Fruit fly (Drosophila melanogaster) whole organism, embryonic: ENCODE data around the gene CG14625.

Source experiments
- Adf1 ChIP-seq: fragments of 200-800 bp; sonication (Bioruptor generic); IDR thresholded peaks from 2 replicates; pipeline ENCODE4 v1.3.6; 2022; ENCODE audit warnings: missing biosample characterization, missing genetic modification characterization
- CG10274 ChIP-seq: fragments of 200-800 bp; sonication (Bioruptor generic); optimal IDR thresholded peaks from 3 replicates; lab custom pipeline; 2017; ENCODE audit warnings: missing biosample characterization, mild to moderate bottlenecking, missing genetic modification characterization
- CG10543 ChIP-seq: fragments of 200-800 bp; sonication (Bioruptor generic); optimal IDR thresholded peaks from 3 replicates; lab custom pipeline; 2017; ENCODE audit warnings: missing biosample characterization, mild to moderate bottlenecking, missing genetic modification characterization, moderate library complexity
- CG10565 ChIP-seq: fragments of 200-800 bp; sonication (Bioruptor generic); optimal IDR thresholded peaks from 3 replicates; lab custom pipeline; 2016; ENCODE audit warnings: missing biosample characterization, mild to moderate bottlenecking, missing genetic modification characterization
- CG11247 ChIP-seq: fragments of 200-800 bp; sonication (Bioruptor generic); IDR thresholded peaks from 2 replicates; pipeline ENCODE4 v1.3.6; 2022; ENCODE audit warnings: missing biosample characterization, missing genetic modification characterization
- CG11560 ChIP-seq: fragments of 200-800 bp; sonication (Bioruptor generic); IDR thresholded peaks from 3 replicates; pipeline ENCODE4 v1.3.6; 2022; ENCODE audit warnings: missing biosample characterization, missing genetic modification characterization
- CG12155 ChIP-seq: fragments of 200-800 bp; sonication (Bioruptor generic); optimal IDR thresholded peaks from 3 replicates; lab custom pipeline; 2016; ENCODE audit warnings: missing biosample characterization, missing genetic modification characterization
- CG1233 ChIP-seq: fragments of 200-800 bp; sonication (Bioruptor generic); optimal IDR thresholded peaks from 4 replicates; lab custom pipeline; 2018; ENCODE audit warnings: missing biosample characterization, mild to moderate bottlenecking, missing genetic modification characterization
- CG13775 ChIP-seq: fragments of 200-800 bp; sonication (Bioruptor generic); optimal IDR thresholded peaks from 3 replicates; lab custom pipeline; 2017; ENCODE audit warnings: missing biosample characterization, mild to moderate bottlenecking, missing genetic modification characterization
- CG16779 ChIP-seq: fragments of 200-800 bp; sonication (Bioruptor generic); IDR thresholded peaks from 2 replicates; pipeline ENCODE4 v1.3.6; 2022; ENCODE audit warnings: missing biosample characterization, missing genetic modification characterization
- CG17568 ChIP-seq: fragments of 200-800 bp; sonication (Bioruptor generic); optimal IDR thresholded peaks from 2 replicates; lab custom pipeline; 2018; ENCODE audit warnings: missing biosample characterization, mild to moderate bottlenecking, missing genetic modification characterization, moderate library complexity
- CG18764 ChIP-seq: fragments of 200-800 bp; sonication (Bioruptor generic); optimal IDR thresholded peaks from 3 replicates; lab custom pipeline; 2016; ENCODE audit warnings: missing biosample characterization, missing genetic modification characterization
- CG2202 ChIP-seq: fragments of 200-800 bp; sonication (Bioruptor generic); optimal IDR thresholded peaks from 2 replicates; lab custom pipeline; 2018; ENCODE audit warnings: missing biosample characterization, mild to moderate bottlenecking, missing genetic modification characterization
- CG30020 ChIP-seq: fragments of 200-800 bp; optimal IDR thresholded peaks from 2 replicates; lab custom pipeline; 2019; ENCODE audit warnings: missing biosample characterization, mild to moderate bottlenecking, missing genetic modification characterization, moderate library complexity
- CG3163 ChIP-seq: fragments of 200-800 bp; sonication (Bioruptor generic); optimal IDR thresholded peaks from 3 replicates; lab custom pipeline; 2016; ENCODE audit warnings: missing biosample characterization, missing genetic modification characterization
- CG32772 ChIP-seq: fragments of 200-800 bp; sonication (Bioruptor generic); IDR thresholded peaks from 2 replicates; pipeline ENCODE4 v1.3.6; 2022; ENCODE audit warnings: missing biosample characterization, missing genetic modification characterization
- CG33213 ChIP-seq: fragments of 200-800 bp; sonication (Bioruptor generic); optimal IDR thresholded peaks from 3 replicates; lab custom pipeline; 2016; ENCODE audit warnings: missing biosample characterization, missing genetic modification characterization
- CG33557 ChIP-seq: fragments of 200-800 bp; sonication (Bioruptor generic); optimal IDR thresholded peaks from 2 replicates; lab custom pipeline; 2019; ENCODE audit warnings: missing biosample characterization, mild to moderate bottlenecking, missing genetic modification characterization, moderate library complexity
- CG34224 ChIP-seq: fragments of 200-800 bp; sonication (Bioruptor generic); IDR thresholded peaks from 3 replicates; pipeline ENCODE4 v1.3.6; 2022; ENCODE audit warnings: missing biosample characterization, missing genetic modification characterization; ENCODE audit not compliant: partially characterized antibody
- CG4282 ChIP-seq: fragments of 200-800 bp; sonication (Bioruptor generic); optimal IDR thresholded peaks from 2 replicates; lab custom pipeline; 2016; ENCODE audit warnings: missing biosample characterization, missing genetic modification characterization
- CG4328 ChIP-seq: fragments of 200-800 bp; sonication (Bioruptor generic); optimal IDR thresholded peaks from 3 replicates; lab custom pipeline; 2017; ENCODE audit warnings: missing biosample characterization, missing genetic modification reagents, missing genetic modification characterization
- CG43689 ChIP-seq: fragments of 200-800 bp; sonication (Bioruptor generic); IDR thresholded peaks from 2 replicates; pipeline ENCODE4 v1.3.6; 2022; ENCODE audit warnings: missing biosample characterization, missing genetic modification characterization
- CG4617 ChIP-seq: fragments of 200-800 bp; sonication (Bioruptor generic); optimal IDR thresholded peaks from 3 replicates; lab custom pipeline; 2016; ENCODE audit warnings: missing biosample characterization, missing genetic modification characterization, borderline replicate concordance
- CG4730 ChIP-seq: fragments of 200-800 bp; sonication (Bioruptor generic); IDR thresholded peaks from 2 replicates; pipeline ENCODE4 v1.3.6; 2022; ENCODE audit warnings: missing biosample characterization, missing genetic modification characterization
- CG4820 ChIP-seq: fragments of 200-800 bp; sonication (Bioruptor generic); optimal IDR thresholded peaks from 3 replicates; lab custom pipeline; 2016; ENCODE audit warnings: missing biosample characterization, missing genetic modification characterization
- CG9215 ChIP-seq: fragments of 200-800 bp; sonication (Bioruptor generic); IDR thresholded peaks from 2 replicates; pipeline ENCODE4 v1.3.6; 2022; ENCODE audit warnings: missing biosample characterization, missing genetic modification characterization
- CkIIα-i1 ChIP-seq: fragments of 200-800 bp; sonication (Bioruptor generic); IDR thresholded peaks from 2 replicates; pipeline ENCODE4 v1.3.6; 2022; ENCODE audit warnings: missing biosample characterization, missing genetic modification characterization
- E2f2 ChIP-seq: fragments of 200-800 bp; sonication (Bioruptor generic); IDR thresholded peaks from 2 replicates; pipeline ENCODE4 v1.3.6; 2022; ENCODE audit warnings: missing biosample characterization, missing genetic modification characterization
- Eip74EF ChIP-seq, 2 experiments: fragments of 200-800 bp in 1 of 2; fragments of >200 bp in 1 of 2; sonication (Bioruptor generic) in 1 of 2; optimal IDR thresholded peaks; 2 replicates each; lab custom pipeline; 2017 to 2019; ENCODE audit warnings: missing biosample characterization in 2 of 2, missing genetic modification characterization in 2 of 2, mild to moderate bottlenecking in 1 of 2, moderate library complexity in 1 of 2
- Hr39 ChIP-seq: fragments of >200 bp; optimal IDR thresholded peaks from 2 replicates; lab custom pipeline; 2017
- Hr51 ChIP-seq, 2 experiments: fragments of 200-800 bp; sonication (Bioruptor generic); optimal IDR thresholded peaks; 2 replicates in 1 of 2; 3 replicates in 1 of 2; lab custom pipeline; 2016 to 2018; ENCODE audit warnings: missing biosample characterization in 2 of 2, missing genetic modification characterization in 2 of 2, mild to moderate bottlenecking in 1 of 2, moderate library complexity in 1 of 2
- Mad ChIP-seq: fragments of 200-800 bp; sonication (Bioruptor generic); optimal IDR thresholded peaks from 2 replicates; lab custom pipeline; 2016; ENCODE audit warnings: missing biosample characterization, missing genetic modification characterization
- NC2α ChIP-seq: fragments of 200-800 bp; sonication (Bioruptor generic); optimal IDR thresholded peaks from 2 replicates; lab custom pipeline; 2016; ENCODE audit warnings: missing biosample characterization, missing genetic modification characterization
- Taf1 ChIP-seq: fragments of 200-800 bp; sonication (Bioruptor generic); IDR thresholded peaks from 2 replicates; pipeline ENCODE4 v1.3.6; 2022; ENCODE audit warnings: missing biosample characterization, missing genetic modification characterization
- ac ChIP-seq: fragments of 200-800 bp; sonication (Bioruptor generic); optimal IDR thresholded peaks from 3 replicates; lab custom pipeline; 2017; ENCODE audit warnings: missing biosample characterization, mild to moderate bottlenecking, missing genetic modification characterization
- cas ChIP-seq: fragments of 200-800 bp; sonication (Bioruptor generic); IDR thresholded peaks from 2 replicates; pipeline ENCODE4 v1.3.6; 2022; ENCODE audit warnings: missing biosample characterization, missing genetic modification characterization
- crp ChIP-seq, 2 experiments: fragments of 200-800 bp; sonication (Bioruptor generic); optimal IDR thresholded peaks; 2 replicates in 1 of 2; 3 replicates in 1 of 2; lab custom pipeline; 2017; ENCODE audit warnings: missing biosample characterization in 2 of 2, missing genetic modification characterization in 2 of 2, mild to moderate bottlenecking in 1 of 2, moderate library complexity in 1 of 2
- dmrt11E ChIP-seq: fragments of 200-800 bp; sonication (Bioruptor generic); optimal IDR thresholded peaks from 3 replicates; lab custom pipeline; 2018; ENCODE audit warnings: missing biosample characterization, mild to moderate bottlenecking, missing genetic modification characterization, moderate library complexity
- dpn ChIP-seq, 2 experiments: fragments of 200-800 bp; sonication (Bioruptor generic); optimal IDR thresholded peaks; 3 replicates each; lab custom pipeline; 2016; ENCODE audit warnings: missing biosample characterization in 2 of 2, missing genetic modification characterization in 2 of 2
- en ChIP-seq: fragments of 200-800 bp; sonication (Bioruptor generic); optimal IDR thresholded peaks from 2 replicates; lab custom pipeline; 2016; ENCODE audit warnings: missing biosample characterization, missing genetic modification characterization
- ewg ChIP-seq: fragments of 200-800 bp; sonication (Bioruptor generic); optimal IDR thresholded peaks from 3 replicates; lab custom pipeline; 2017; ENCODE audit warnings: mild to moderate bottlenecking, missing biosample characterization, missing genetic modification reagents, missing genetic modification characterization
- fd3F ChIP-seq: fragments of 200-800 bp; sonication (Bioruptor generic); optimal IDR thresholded peaks from 2 replicates; lab custom pipeline; 2018; ENCODE audit warnings: missing biosample characterization, mild to moderate bottlenecking, missing genetic modification characterization, moderate library complexity
- gcm ChIP-seq: fragments of 200-800 bp; sonication (Bioruptor generic); optimal IDR thresholded peaks from 2 replicates; lab custom pipeline; 2019; ENCODE audit warnings: missing biosample characterization, mild to moderate bottlenecking, missing genetic modification characterization, moderate library complexity
- onecut ChIP-seq: fragments of 200-800 bp; sonication (Bioruptor generic); IDR thresholded peaks from 2 replicates; pipeline ENCODE4 v1.3.6; 2022; ENCODE audit warnings: missing biosample characterization, missing genetic modification characterization
- phol ChIP-seq: fragments of 200-800 bp; sonication (Bioruptor generic); optimal IDR thresholded peaks from 3 replicates; lab custom pipeline; 2018; ENCODE audit warnings: missing biosample characterization, mild to moderate bottlenecking, missing genetic modification characterization, moderate library complexity
- pita ChIP-seq: fragments of 200-800 bp; sonication (Bioruptor generic); optimal IDR thresholded peaks from 2 replicates; lab custom pipeline; 2017; ENCODE audit warnings: missing biosample characterization, mild to moderate bottlenecking, missing genetic modification characterization
- pros ChIP-seq: fragments of 200-800 bp; sonication (Bioruptor generic); optimal IDR thresholded peaks from 3 replicates; lab custom pipeline; 2019; ENCODE audit warnings: missing biosample characterization, mild to moderate bottlenecking, missing genetic modification characterization, moderate library complexity
- psq ChIP-seq: fragments of 200-800 bp; sonication (Bioruptor generic); optimal IDR thresholded peaks from 2 replicates; lab custom pipeline; 2017; ENCODE audit warnings: missing biosample characterization, missing genetic modification characterization
- scrt ChIP-seq: fragments of 200-800 bp; sonication (Bioruptor generic); optimal IDR thresholded peaks from 2 replicates; lab custom pipeline; 2018; ENCODE audit warnings: missing biosample characterization, mild to moderate bottlenecking, missing genetic modification characterization, moderate library complexity
- sens ChIP-seq: fragments of 200-800 bp; sonication (Bioruptor generic); peaks from one replicate; lab custom pipeline; 2016; ENCODE audit warnings: missing biosample characterization, missing genetic modification characterization
- stc ChIP-seq: fragments of 200-800 bp; sonication (Bioruptor generic); IDR thresholded peaks from 2 replicates; pipeline ENCODE4 v1.3.6; 2022; ENCODE audit warnings: missing biosample characterization, missing genetic modification characterization
- z ChIP-seq: fragments of 200-800 bp; sonication (Bioruptor generic); IDR thresholded peaks from 3 replicates; pipeline ENCODE4 v1.3.6; 2022; ENCODE audit warnings: missing biosample characterization, missing genetic modification characterization

The CG14625 gene

dm6 chrX:1171018-1171417 is 28.3 kb upstream of the CG14625 start (continued):
- no peak; the same call in 1 of the 2 replicates for TF ChIP-seq E2f2
- TF ChIP-seq CG30020 (tag; lab: Kevin White, UChicago), result no peak
- TF ChIP-seq CG9215 (GFP tag; lab: Robert Waterston, UW), result peak; percentile 36; the same call in 1 of the 2 replicates
- no peak for TF ChIP-seq z
- TF ChIP-seq psq (GFP tag; lab: Kevin White, UChicago), result no peak
- TF ChIP-seq CG4820, result peak; percentile 8
- TF ChIP-seq CG10274, result peak; percentile 44
- no peak for TF ChIP-seq Mad (GFP tag; lab: Kevin White, UChicago)
- no peak for TF ChIP-seq CG11560
- TF ChIP-seq CG17568, result no peak
- TF ChIP-seq CG3163 (GFP tag; lab: Kevin White, UChicago), result no peak
- peak; percentile 41 for TF ChIP-seq fd3F (GFP tag; lab: Kevin White, UChicago)
- no peak for TF ChIP-seq CG34224 (GFP tag; lab: Robert Waterston, UW)
- TF ChIP-seq CG4282 (GFP tag; lab: Kevin White, UChicago), result no peak
- TF ChIP-seq CG4617 (GFP tag; lab: Kevin White, UChicago), result no peak
- TF ChIP-seq CG10565, result no peak
- no peak for TF ChIP-seq Taf1 (GFP tag; lab: Robert Waterston, UW)
- TF ChIP-seq CG4328 (GFP tag; lab: Kevin White, UChicago), result peak; percentile 47
- no peak for TF ChIP-seq pita
- TF ChIP-seq pros (GFP tag; lab: Kevin White, UChicago), result no peak
- no peak for TF ChIP-seq CG4730 (GFP tag; lab: Robert Waterston, UW)
- TF ChIP-seq stc (GFP tag; lab: Robert Waterston, UW), result no peak
- TF ChIP-seq CG10543 (GFP tag; lab: Kevin White, UChicago), result peak; percentile 59
- no peak for TF ChIP-seq gcm
- no peak for TF ChIP-seq CkIIα-i1 (GFP tag; lab: Robert Waterston, UW)
- TF ChIP-seq CG2202 (tag; lab: Kevin White, UChicago), result no peak
- no peak for TF ChIP-seq en (GFP tag; lab: Kevin White, UChicago)
- TF ChIP-seq CG16779 (GFP tag; lab: Robert Waterston, UW), result no peak
- TF ChIP-seq crp (GFP tag; optimal IDR thresholded peaks at IDR 0.05; lab: Kevin White, UChicago), result no peak
- no peak for TF ChIP-seq CG18764 (GFP tag; lab: Kevin White, UChicago)
- TF ChIP-seq dpn (GFP tag; optimal IDR thresholded peaks at IDR 0.05; lab: Kevin White, UChicago), result peak; percentile 33 to 38
- peak; percentile 51 for TF ChIP-seq CG13775 (GFP tag; lab: Kevin White, UChicago)
- no peak for TF ChIP-seq ewg (GFP tag; lab: Kevin White, UChicago)
- peak; percentile 25 for TF ChIP-seq scrt (GFP tag; lab: Kevin White, UChicago)
- no peak for TF ChIP-seq CG32772 (GFP tag; lab: Robert Waterston, UW)
- no peak for TF ChIP-seq CG33213 (GFP tag; lab: Kevin White, UChicago)
- TF ChIP-seq ac (GFP tag; lab: Kevin White, UChicago), result no peak
- no peak for TF ChIP-seq Adf1 (GFP tag; lab: Robert Waterston, UW)
- TF ChIP-seq CG1233 (GFP tag; lab: Kevin White, UChicago), result peak; percentile 48
- TF ChIP-seq Eip74EF (GFP tag; optimal IDR thresholded peaks at IDR 0.05; lab: Kevin White, UChicago), result peak in 1 of 2 experiments; percentile 31
- no peak for TF ChIP-seq NC2α
- TF ChIP-seq cas (GFP tag; lab: Robert Waterston, UW), result no peak
- no peak for TF ChIP-seq CG33557
- TF ChIP-seq sens (GFP tag; lab: Kevin White, UChicago), result peak; percentile 93
- peak in 1 of 2 experiments; percentile 73 for TF ChIP-seq Hr51 (GFP tag; optimal IDR thresholded peaks at IDR 0.05; lab: Kevin White, UChicago)
- peak; percentile 24 for TF ChIP-seq CG12155 (GFP tag; lab: Kevin White, UChicago)
- no peak for TF ChIP-seq Hr39 (lab: Kevin White, UChicago)
- peak; percentile 27 for TF ChIP-seq dmrt11E (tag; lab: Kevin White, UChicago)
- no peak for TF ChIP-seq CG43689 (GFP tag; lab: Robert Waterston, UW)
- TF ChIP-seq phol, result no peak
- no peak for TF ChIP-seq onecut (GFP tag; lab: Robert Waterston, UW)
- no peak for TF ChIP-seq CG11247 (GFP tag; lab: Robert Waterston, UW)
